Worm (Caenorhabditis elegans): ENCODE measurements around the gene fbxb-53.

DNA sequence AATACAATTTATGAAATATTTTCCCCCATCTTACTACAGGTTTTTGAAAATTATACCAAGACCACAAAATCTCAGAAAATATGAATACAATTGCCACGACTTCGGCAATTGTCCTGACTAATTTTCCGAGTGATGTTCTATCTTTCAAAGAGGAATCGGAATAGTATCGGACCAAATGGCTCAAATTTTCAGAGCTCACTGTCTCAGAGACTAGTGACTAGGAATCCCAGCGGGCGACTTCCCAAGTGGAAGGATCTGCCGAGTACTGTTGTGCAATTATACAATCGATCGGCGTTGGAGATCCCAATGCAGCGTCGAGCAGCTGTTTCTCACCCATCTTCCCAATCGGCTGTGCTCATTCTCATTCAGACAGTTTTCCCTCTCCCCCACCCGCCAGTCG is 30.9 kb upstream of the fbxb-53 start, which contains the start of gene F45C12.17:
- TF ChIP-seq aly-2 (tag; optimal IDR thresholded peaks at IDR 0.05) (no peak), nhr-76 (tag; optimal IDR thresholded peaks at IDR 0.05) (no peak), lin-15B (tag; optimal IDR thresholded peaks at IDR 0.05) (no peak), ama-1 (optimal IDR thresholded peaks at IDR 0.05) (no peak), ceh-82 (tag; optimal IDR thresholded peaks at IDR 0.05) (no peak), attf-4 (tag; optimal IDR thresholded peaks at IDR 0.05) (no peak)
